Fruit fly (Drosophila melanogaster) Kc167 (cell line): ENCODE data around the gene CG42369.

Source experiments
- Myc ChIP-seq: fragments of >200 bp; optimal IDR thresholded peaks from 2 replicates; lab custom pipeline; 2017; ENCODE audit warnings: missing external identifiers
- Sin3A ChIP-seq: fragments of >200 bp; optimal IDR thresholded peaks from 2 replicates; lab custom pipeline; 2018; ENCODE audit warnings: missing external identifiers
- h ChIP-seq: fragments of >200 bp; optimal IDR thresholded peaks from 3 replicates; lab custom pipeline; 2018; ENCODE audit warnings: missing external identifiers
- insv ChIP-seq: fragments of >200 bp; optimal IDR thresholded peaks from 3 replicates; lab custom pipeline; 2018; ENCODE audit warnings: missing external identifiers
- psq ChIP-seq: fragments of >200 bp; optimal IDR thresholded peaks from 2 replicates; lab custom pipeline; 2017; ENCODE audit warnings: missing external identifiers
- ttk ChIP-seq: sonication (Bioruptor generic); optimal IDR thresholded peaks from 2 replicates; lab custom pipeline; 2017; ENCODE audit warnings: missing external identifiers

Gene CG42369

DNA sequence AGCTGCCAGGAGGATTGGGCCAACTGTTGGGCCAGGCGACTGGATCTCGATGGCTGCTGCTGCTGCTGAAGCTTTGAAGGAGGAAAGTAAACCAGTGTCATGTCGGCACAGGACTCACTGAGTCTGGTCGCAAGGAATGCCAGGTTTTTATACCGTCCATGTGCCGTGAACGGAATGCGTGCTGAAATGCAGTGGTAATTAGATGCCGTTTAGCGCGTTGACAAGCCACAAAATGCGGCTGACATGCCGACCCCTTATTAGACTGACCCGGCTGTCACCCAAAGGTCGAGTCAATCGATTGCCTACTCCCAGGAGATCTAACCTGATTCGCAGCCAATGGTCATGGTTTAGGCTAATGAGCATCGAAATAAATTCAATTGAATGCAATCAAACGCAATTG lies 42.8 kb downstream of the CG42369 start, which contains the start of gene ppk7:
Gene ppk7 (minus strand): TSS at position 101 of the 400 bp plus-strand sequence.
- TF ChIP-seq Myc (no peak), psq (lab: Kevin White, UChicago) (no peak), h (lab: Kevin White, UChicago) (no peak), Sin3A (lab: Kevin White, UChicago) (no peak), ttk (lab: Kevin White, UChicago) (no peak), insv (no peak)

- TF ChIP-seq psq (lab: Kevin White, UChicago) = no peak
- TF ChIP-seq ttk (lab: Kevin White, UChicago) = no peak
- TF ChIP-seq insv = no peak
- no peak for TF ChIP-seq h (lab: Kevin White, UChicago)
- TF ChIP-seq Sin3A (lab: Kevin White, UChicago) = no peak
- TF ChIP-seq Myc = no peak
Observed at dm6 chr2L:6351809-6352182, 45.3 kb downstream of the CG42369 start.

- no peak for TF ChIP-seq insv
- TF ChIP-seq h (lab: Kevin White, UChicago) = no peak
- no peak for TF ChIP-seq ttk (lab: Kevin White, UChicago)
- no peak for TF ChIP-seq Sin3A (lab: Kevin White, UChicago)
- no peak for TF ChIP-seq Myc
- no peak for TF ChIP-seq psq (lab: Kevin White, UChicago)
Observed at dm6 chr2L:6350984-6351808, 45.9 kb downstream of the CG42369 start, which contains the start of gene CG9498. TSS of gene CG9498 (minus strand) at chr2L:6351034.

- TF ChIP-seq insv (no peak), psq (lab: Kevin White, UChicago) (no peak), ttk (lab: Kevin White, UChicago) (no peak), Sin3A (lab: Kevin White, UChicago) (no peak), Myc (no peak), h (lab: Kevin White, UChicago) (no peak)
Observed at dm6 chr2L:6348327-6348726, 48.7 kb downstream of the CG42369 start, which contains the start of gene CG9497. TSS of gene CG9497 (minus strand) at chr2L:6348427.
